Worm (Caenorhabditis elegans): Measurements from ENCODE around the gene Y59H11AM.4.

Gene Y59H11AM.4

DNA sequence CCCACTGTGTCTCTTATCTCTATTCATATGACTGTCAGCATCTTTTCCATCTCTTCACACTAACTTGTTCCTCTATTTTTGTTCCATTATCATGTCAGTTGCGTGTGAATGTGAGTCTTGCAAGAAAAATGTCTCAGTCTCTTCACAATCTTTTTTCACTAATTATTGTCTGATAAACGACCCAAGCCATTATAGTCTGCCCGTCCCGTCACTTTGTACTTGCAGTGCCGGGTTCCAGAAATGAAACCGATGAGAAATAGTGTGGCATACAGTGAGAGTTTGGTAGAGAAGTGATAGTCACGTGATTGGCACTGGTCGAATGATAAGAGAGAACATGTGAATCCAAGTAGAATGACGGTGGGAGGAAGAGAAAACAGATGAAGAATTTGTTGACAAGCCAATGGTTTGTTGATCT lies 42.5 kb downstream of the Y59H11AM.4 start (continued):
- TF ChIP-seq dpl-1 (GFP tag; optimal IDR thresholded peaks at IDR 0.05) (peak; percentile 60), madf-9 (GFP tag; conservative IDR thresholded peaks at IDR 0.05) (0 out of 2 replicates have a peak, but pooled peaks have one; percentile 3), ces-1 (GFP tag; optimal IDR thresholded peaks at IDR 0.05) (no peak), egl-27 (tag; optimal IDR thresholded peaks at IDR 0.05) (no peak), lin-13 (GFP tag; optimal IDR thresholded peaks at IDR 0.05) (peak; percentile 83), skn-1 (tag; optimal IDR thresholded peaks at IDR 0.05) (no peak), snpc-4 (tag; optimal IDR thresholded peaks at IDR 0.05) (no peak), dmd-8 (GFP tag; IDR thresholded peaks at IDR 0.05) (no peak), attf-4 (tag; optimal IDR thresholded peaks at IDR 0.05) (no peak)

DNA sequence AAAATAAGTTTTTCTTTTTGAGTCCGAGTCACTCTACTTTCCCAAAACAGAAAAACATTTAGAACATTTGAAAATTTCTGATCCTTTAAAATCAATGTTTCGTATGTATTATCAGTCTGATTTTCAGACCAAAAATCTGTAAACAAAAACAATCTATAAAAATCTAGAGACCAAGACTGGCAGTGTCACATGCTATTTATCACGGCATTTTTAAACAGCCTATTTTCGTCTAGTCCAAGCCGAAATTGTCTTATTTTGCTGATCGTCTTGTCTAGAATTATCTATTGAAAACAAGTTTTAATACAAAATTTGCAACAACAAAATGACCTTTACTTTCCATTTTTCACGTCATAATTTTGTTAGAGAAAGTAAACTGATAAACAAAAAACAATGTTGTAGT lies 43.6 kb downstream of the Y59H11AM.4 start:
- no peak for TF ChIP-seq lin-29 (GFP tag; IDR thresholded peaks at IDR 0.05)
- TF ChIP-seq daf-16 (GFP tag; optimal IDR thresholded peaks at IDR 0.05): no peak
- TF ChIP-seq daf-16 (tag; optimal IDR thresholded peaks at IDR 0.05): peak; percentile 97
- TF ChIP-seq arid-1 (GFP tag; conservative IDR thresholded peaks at IDR 0.05): no peak
- no peak for TF ChIP-seq zag-1 (tag; optimal IDR thresholded peaks at IDR 0.05)
- no peak for TF ChIP-seq jun-1 (tag; optimal IDR thresholded peaks at IDR 0.05)
- TF ChIP-seq dve-1 (tag; optimal IDR thresholded peaks at IDR 0.05; ENCODE audit: insufficient read depth): peak; percentile 27
- no peak for TF ChIP-seq hlh-30 (tag; optimal IDR thresholded peaks at IDR 0.05; ENCODE audit: insufficient read depth)

DNA sequence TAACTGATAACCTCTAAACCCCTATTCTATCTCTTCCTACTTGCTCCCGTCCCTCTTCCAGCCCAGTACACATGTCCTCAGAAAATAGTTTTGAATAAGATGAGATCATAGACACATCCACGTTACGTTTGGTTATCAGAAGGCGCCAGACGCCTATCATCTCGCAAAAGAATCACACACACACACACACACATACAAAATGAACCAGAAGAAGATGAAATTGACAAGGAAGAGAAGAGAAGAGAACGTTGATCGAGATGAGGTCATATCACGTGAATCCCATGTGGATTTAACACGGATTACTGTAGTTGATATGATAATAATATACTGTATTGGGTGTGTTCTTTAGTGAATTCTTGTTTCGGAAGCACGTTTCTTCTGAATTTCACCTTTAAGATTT lies 44.1 kb downstream of the Y59H11AM.4 start:
- peak in 1 of 2 experiments; percentile 88 for TF ChIP-seq mdl-1 (tag; optimal IDR thresholded peaks at IDR 0.05)
- peak in 1 of 2 experiments; percentile 27 for TF ChIP-seq hif-1 (tag; optimal IDR thresholded peaks at IDR 0.05)
- TF ChIP-seq nhr-11 (tag; optimal IDR thresholded peaks at IDR 0.05): peak; percentile 94
- TF ChIP-seq ceh-44 (GFP tag; IDR thresholded peaks at IDR 0.05): no peak
- TF ChIP-seq daf-16 (GFP tag; optimal IDR thresholded peaks at IDR 0.05): peak in 1 of 2 experiments; percentile 92
- TF ChIP-seq daf-16 (tag; optimal IDR thresholded peaks at IDR 0.05): peak; percentile 42
- no peak for TF ChIP-seq dmd-8 (GFP tag; IDR thresholded peaks at IDR 0.05)
- TF ChIP-seq tag-97 (GFP tag; IDR thresholded peaks at IDR 0.05): no peak
- TF ChIP-seq mxl-3 (GFP tag; optimal IDR thresholded peaks at IDR 0.05): peak; percentile 70
- TF ChIP-seq mxl-2 (GFP tag; conservative IDR thresholded peaks at IDR 0.05): peak; percentile 94
- no peak for TF ChIP-seq nhr-237 (tag; optimal IDR thresholded peaks at IDR 0.05)
- TF ChIP-seq hmg-1.1 (GFP tag; IDR thresholded peaks at IDR 0.05): no peak
- TF ChIP-seq lsy-2 (tag; optimal IDR thresholded peaks at IDR 0.05): peak; percentile 18 to 84
- no peak for TF ChIP-seq nhr-102 (tag; optimal IDR thresholded peaks at IDR 0.05)
- TF ChIP-seq daf-12 (tag; optimal IDR thresholded peaks at IDR 0.05): no peak
- peak; percentile 44 for TF ChIP-seq gei-8 (GFP tag; optimal IDR thresholded peaks at IDR 0.05)
- TF ChIP-seq hlh-11 (tag; optimal IDR thresholded peaks at IDR 0.05): peak; percentile 90
- TF ChIP-seq mdt-29 (GFP tag; IDR thresholded peaks at IDR 0.05): peak; percentile 59; the same call in 1 of the 2 replicates
- TF ChIP-seq daf-19 (GFP tag; conservative IDR thresholded peaks at IDR 0.05): no peak
- no peak for TF ChIP-seq Y75B8A.6 (GFP tag; IDR thresholded peaks at IDR 0.05)
- no peak for TF ChIP-seq fkh-10 (GFP tag; optimal IDR thresholded peaks at IDR 0.05)
- TF ChIP-seq pqm-1 (tag; optimal IDR thresholded peaks at IDR 0.05): no peak
- TF ChIP-seq nhr-77 (tag; optimal IDR thresholded peaks at IDR 0.05): no peak
- TF ChIP-seq nhr-48 (tag; optimal IDR thresholded peaks at IDR 0.05): peak; percentile 95
- no peak for TF ChIP-seq ceh-32 (tag; optimal IDR thresholded peaks at IDR 0.05; ENCODE audit: poor library complexity)
- no peak for TF ChIP-seq ZK337.2 (GFP tag; IDR thresholded peaks at IDR 0.05)
- no peak for TF ChIP-seq ctbp-1 (GFP tag; IDR thresholded peaks at IDR 0.05)
- TF ChIP-seq lin-1 (GFP tag; IDR thresholded peaks at IDR 0.05): no peak
- no peak for TF ChIP-seq snpc-1.2 (GFP tag; IDR thresholded peaks at IDR 0.05)
- TF ChIP-seq dmd-6 (GFP tag; IDR thresholded peaks at IDR 0.05): peak; percentile 70
- no peak for TF ChIP-seq madf-5 (GFP tag; IDR thresholded peaks at IDR 0.05)
- TF ChIP-seq egl-43 (GFP tag; IDR thresholded peaks at IDR 0.05): no peak
- peak; percentile 77 for TF ChIP-seq nhr-28 (tag; optimal IDR thresholded peaks at IDR 0.05)
- peak; percentile 88 for TF ChIP-seq hlh-30 (tag; optimal IDR thresholded peaks at IDR 0.05; ENCODE audit: insufficient read depth)
- TF ChIP-seq F49E8.2 (tag; optimal IDR thresholded peaks at IDR 0.05; ENCODE audit: borderline replicate concordance): no peak
